Fruit fly (Drosophila melanogaster) whole organism, embryonic: Measurements from ENCODE around the gene Tehao.

Experiments used
- Bgb ChIP-seq: fragments of 200-800 bp; sonication (Bioruptor generic); IDR thresholded peaks from 2 replicates; pipeline ENCODE4 v1.3.6; 2022; ENCODE audit warnings: missing biosample characterization, missing genetic modification characterization; ENCODE audit not compliant: partially characterized antibody
- CG10462 ChIP-seq: fragments of 200-800 bp; sonication (Bioruptor generic); optimal IDR thresholded peaks from 2 replicates; lab custom pipeline; 2016; ENCODE audit warnings: missing biosample characterization, missing genetic modification characterization
- CG11456 ChIP-seq: fragments of 200-800 bp; sonication (Bioruptor generic); IDR thresholded peaks from 3 replicates; pipeline ENCODE4 v1.3.6; 2022; ENCODE audit warnings: missing biosample characterization, missing genetic modification characterization
- CG15514 ChIP-seq: fragments of 200-800 bp; sonication (Bioruptor generic); optimal IDR thresholded peaks from 3 replicates; lab custom pipeline; 2017; ENCODE audit warnings: missing biosample characterization, missing genetic modification characterization, mild to moderate bottlenecking, moderate library complexity, missing genetic modification reagents
- CG1647 ChIP-seq: fragments of 200-800 bp; sonication (Bioruptor generic); optimal IDR thresholded peaks from 3 replicates; lab custom pipeline; 2016; ENCODE audit warnings: missing biosample characterization, missing genetic modification characterization
- CG16863 ChIP-seq: fragments of 200-800 bp; sonication (Bioruptor generic); optimal IDR thresholded peaks from 3 replicates; lab custom pipeline; 2016; ENCODE audit warnings: missing biosample characterization, missing genetic modification characterization
- CG17186 ChIP-seq: fragments of 200-800 bp; sonication (Bioruptor generic); optimal IDR thresholded peaks from 3 replicates; lab custom pipeline; 2017; ENCODE audit warnings: missing biosample characterization, missing genetic modification reagents, missing genetic modification characterization
- CG1792 ChIP-seq: fragments of 200-800 bp; sonication (Bioruptor generic); optimal IDR thresholded peaks from 2 replicates; lab custom pipeline; 2016; ENCODE audit warnings: missing biosample characterization, missing genetic modification characterization
- CG30403 ChIP-seq: fragments of 200-800 bp; sonication (Bioruptor generic); optimal IDR thresholded peaks from 3 replicates; lab custom pipeline; 2016; ENCODE audit warnings: missing biosample characterization, missing genetic modification characterization
- CG32772 ChIP-seq: fragments of 200-800 bp; sonication (Bioruptor generic); IDR thresholded peaks from 2 replicates; pipeline ENCODE4 v1.3.6; 2022; ENCODE audit warnings: missing biosample characterization, missing genetic modification characterization
- CG33213 ChIP-seq: fragments of 200-800 bp; sonication (Bioruptor generic); optimal IDR thresholded peaks from 3 replicates; lab custom pipeline; 2016; ENCODE audit warnings: missing biosample characterization, missing genetic modification characterization
- CG34422 ChIP-seq: fragments of 200-800 bp; sonication (Bioruptor generic); IDR thresholded peaks from 3 replicates; pipeline ENCODE4 v1.3.6; 2022; ENCODE audit warnings: missing biosample characterization, missing genetic modification characterization
- CG6791 ChIP-seq: fragments of 200-800 bp; sonication (Bioruptor generic); IDR thresholded peaks from 3 replicates; pipeline ENCODE4 v1.3.6; 2022; ENCODE audit warnings: missing biosample characterization, missing genetic modification characterization; ENCODE audit not compliant: partially characterized antibody
- CG8944 ChIP-seq: fragments of 200-800 bp; sonication (Bioruptor generic); optimal IDR thresholded peaks from 3 replicates; lab custom pipeline; 2016; ENCODE audit warnings: missing biosample characterization, missing genetic modification characterization
- CG9932 ChIP-seq: fragments of 200-800 bp; sonication (Bioruptor generic); IDR thresholded peaks from 2 replicates; pipeline ENCODE4 v1.3.6; 2022; ENCODE audit warnings: missing biosample characterization, missing genetic modification characterization
- CTCF ChIP-seq: fragments of 200-800 bp; sonication (Bioruptor generic); optimal IDR thresholded peaks from 2 replicates; lab custom pipeline; 2017; ENCODE audit warnings: missing biosample characterization, mild to moderate bottlenecking, missing genetic modification characterization, moderate library complexity
- CoRest ChIP-seq: fragments of 200-800 bp; sonication (Bioruptor generic); optimal IDR thresholded peaks from 3 replicates; lab custom pipeline; 2018; ENCODE audit warnings: missing biosample characterization, mild to moderate bottlenecking, missing genetic modification characterization, moderate library complexity
- Dad ChIP-seq: fragments of 200-800 bp; sonication (Bioruptor generic); optimal IDR thresholded peaks from 3 replicates; lab custom pipeline; 2016; ENCODE audit warnings: missing biosample characterization, missing genetic modification characterization
- Dip2 ChIP-seq: fragments of 200-800 bp; sonication (Bioruptor generic); IDR thresholded peaks from 2 replicates; pipeline ENCODE4 v1.3.6; 2022; ENCODE audit warnings: missing biosample characterization, missing genetic modification characterization
- H15 ChIP-seq: fragments of 200-800 bp; sonication (Bioruptor generic); IDR thresholded peaks from 3 replicates; pipeline ENCODE4 v1.3.6; 2022; ENCODE audit warnings: missing biosample characterization, missing genetic modification characterization
- Hr51 ChIP-seq, 2 experiments: fragments of 200-800 bp; sonication (Bioruptor generic); optimal IDR thresholded peaks; 2 replicates in 1 of 2; 3 replicates in 1 of 2; lab custom pipeline; 2016 to 2018; ENCODE audit warnings: missing biosample characterization in 2 of 2, missing genetic modification characterization in 2 of 2, mild to moderate bottlenecking in 1 of 2, moderate library complexity in 1 of 2
- Myb ChIP-seq: fragments of 200-800 bp; sonication (Bioruptor generic); optimal IDR thresholded peaks from 2 replicates; lab custom pipeline; 2016; ENCODE audit warnings: missing biosample characterization, missing genetic modification characterization
- Nf-YC ChIP-seq: fragments of 200-800 bp; optimal IDR thresholded peaks from 3 replicates; lab custom pipeline; 2019; ENCODE audit warnings: missing biosample characterization, mild to moderate bottlenecking, missing genetic modification characterization, moderate library complexity
- Oli ChIP-seq: fragments of 200-800 bp; sonication (Bioruptor generic); optimal IDR thresholded peaks from 2 replicates; lab custom pipeline; 2018; ENCODE audit warnings: missing biosample characterization, mild to moderate bottlenecking, missing genetic modification characterization, moderate library complexity
- Opbp ChIP-seq: fragments of 200-800 bp; sonication (Bioruptor generic); IDR thresholded peaks from 3 replicates; pipeline ENCODE4 v1.3.6; 2022; ENCODE audit warnings: missing biosample characterization, missing genetic modification characterization; ENCODE audit not compliant: partially characterized antibody
- Rfx ChIP-seq: fragments of 200-800 bp; sonication (Bioruptor generic); IDR thresholded peaks from 2 replicates; pipeline ENCODE4 v1.3.6; 2022; ENCODE audit warnings: missing biosample characterization, missing genetic modification characterization
- Sin3A ChIP-seq: fragments of >200 bp; optimal IDR thresholded peaks from 2 replicates; lab custom pipeline; 2018
- Sox100B ChIP-seq: fragments of 200-800 bp; sonication (Bioruptor generic); optimal IDR thresholded peaks from 3 replicates; lab custom pipeline; 2018; ENCODE audit warnings: missing biosample characterization, mild to moderate bottlenecking, missing genetic modification characterization
- Trl ChIP-seq, 3 experiments: fragments of >200 bp in 2 of 3; fragments of 200-800 bp in 1 of 3; sonication (Bioruptor generic) in 1 of 3; optimal IDR thresholded peaks; 2 replicates in 1 of 3; 3 replicates in 2 of 3; lab custom pipeline; 2016 to 2017; ENCODE audit warnings: missing biosample characterization in 1 of 3, missing genetic modification characterization in 1 of 3
- YL-1 ChIP-seq: fragments of 200-800 bp; sonication (Bioruptor generic); optimal IDR thresholded peaks from 3 replicates; lab custom pipeline; 2017; ENCODE audit warnings: missing biosample characterization, mild to moderate bottlenecking, missing genetic modification characterization
- ab ChIP-seq: fragments of 200-800 bp; sonication (Bioruptor generic); optimal IDR thresholded peaks from 2 replicates; lab custom pipeline; 2016; ENCODE audit warnings: missing biosample characterization, missing genetic modification characterization
- al ChIP-seq: fragments of 200-800 bp; sonication (Bioruptor generic); IDR thresholded peaks from 2 replicates; pipeline ENCODE4 v1.3.6; 2022; ENCODE audit warnings: missing biosample characterization, missing genetic modification characterization
- bowl ChIP-seq: fragments of 200-800 bp; sonication (Bioruptor generic); IDR thresholded peaks from 2 replicates; pipeline ENCODE4 v1.3.6; 2022; ENCODE audit warnings: missing biosample characterization, missing genetic modification characterization
- chinmo ChIP-seq: fragments of 200-800 bp; sonication (Bioruptor generic); IDR thresholded peaks from 4 replicates; pipeline ENCODE4 v1.3.6; 2022; ENCODE audit warnings: missing biosample characterization, missing genetic modification characterization; ENCODE audit not compliant: partially characterized antibody
- chn ChIP-seq: fragments of 200-800 bp; sonication (Bioruptor generic); optimal IDR thresholded peaks from 2 replicates; lab custom pipeline; 2016; ENCODE audit warnings: missing biosample characterization, missing genetic modification characterization
- crol ChIP-seq: fragments of 200-800 bp; sonication (Bioruptor generic); IDR thresholded peaks from 2 replicates; pipeline ENCODE4 v1.3.6; 2022; ENCODE audit warnings: missing biosample characterization, missing genetic modification characterization
- crp ChIP-seq, 2 experiments: fragments of 200-800 bp; sonication (Bioruptor generic); optimal IDR thresholded peaks; 2 replicates in 1 of 2; 3 replicates in 1 of 2; lab custom pipeline; 2017; ENCODE audit warnings: missing biosample characterization in 2 of 2, missing genetic modification characterization in 2 of 2, mild to moderate bottlenecking in 1 of 2, moderate library complexity in 1 of 2
- grn ChIP-seq: fragments of 200-800 bp; sonication (Bioruptor generic); optimal IDR thresholded peaks from 3 replicates; lab custom pipeline; 2017; ENCODE audit warnings: missing biosample characterization, missing genetic modification characterization
- hb ChIP-seq: fragments of 200-800 bp; sonication (Bioruptor generic); IDR thresholded peaks from 3 replicates; pipeline ENCODE4 v1.3.6; 2022; ENCODE audit warnings: missing biosample characterization, missing genetic modification characterization; ENCODE audit not compliant: partially characterized antibody
- insv ChIP-seq, 2 experiments: fragments of 200-800 bp; sonication (Bioruptor generic); optimal IDR thresholded peaks; 3 replicates each; lab custom pipeline; 2016 to 2018; ENCODE audit warnings: missing biosample characterization in 2 of 2, missing genetic modification characterization in 2 of 2
- ken ChIP-seq: fragments of 200-800 bp; sonication (Bioruptor generic); IDR thresholded peaks from 3 replicates; pipeline ENCODE4 v1.3.6; 2022; ENCODE audit warnings: missing biosample characterization, missing genetic modification characterization
- lab ChIP-seq: fragments of 200-800 bp; sonication (Bioruptor generic); optimal IDR thresholded peaks from 3 replicates; lab custom pipeline; 2017; ENCODE audit warnings: missing biosample characterization, missing genetic modification characterization, mild to moderate bottlenecking, moderate library complexity, missing genetic modification reagents
- mam ChIP-seq: fragments of 200-800 bp; sonication (Bioruptor generic); optimal IDR thresholded peaks from 3 replicates; lab custom pipeline; 2016; ENCODE audit warnings: missing biosample characterization, missing genetic modification characterization
- nmo ChIP-seq: fragments of 200-800 bp; sonication (Bioruptor generic); optimal IDR thresholded peaks from 2 replicates; lab custom pipeline; 2018; ENCODE audit warnings: missing biosample characterization, mild to moderate bottlenecking, missing genetic modification characterization, moderate library complexity
- peb ChIP-seq: fragments of 200-800 bp; sonication (Bioruptor generic); IDR thresholded peaks from 2 replicates; pipeline ENCODE4 v1.3.6; 2022; ENCODE audit warnings: missing biosample characterization, missing genetic modification characterization
- pita ChIP-seq: fragments of 200-800 bp; sonication (Bioruptor generic); optimal IDR thresholded peaks from 2 replicates; lab custom pipeline; 2017; ENCODE audit warnings: missing biosample characterization, mild to moderate bottlenecking, missing genetic modification characterization
- tap ChIP-seq: fragments of 200-800 bp; optimal IDR thresholded peaks from 3 replicates; lab custom pipeline; 2019; ENCODE audit warnings: missing biosample characterization, mild to moderate bottlenecking, missing genetic modification characterization, moderate library complexity
- tin ChIP-seq: fragments of 200-800 bp; sonication (Bioruptor generic); optimal IDR thresholded peaks from 3 replicates; lab custom pipeline; 2016; ENCODE audit warnings: missing biosample characterization, missing genetic modification characterization
- z ChIP-seq: fragments of 200-800 bp; sonication (Bioruptor generic); IDR thresholded peaks from 3 replicates; pipeline ENCODE4 v1.3.6; 2022; ENCODE audit warnings: missing biosample characterization, missing genetic modification characterization
- zfh2 ChIP-seq: fragments of 200-800 bp; sonication (Bioruptor generic); optimal IDR thresholded peaks from 2 replicates; lab custom pipeline; 2016; ENCODE audit warnings: missing biosample characterization, missing genetic modification characterization

The Tehao gene

DNA sequence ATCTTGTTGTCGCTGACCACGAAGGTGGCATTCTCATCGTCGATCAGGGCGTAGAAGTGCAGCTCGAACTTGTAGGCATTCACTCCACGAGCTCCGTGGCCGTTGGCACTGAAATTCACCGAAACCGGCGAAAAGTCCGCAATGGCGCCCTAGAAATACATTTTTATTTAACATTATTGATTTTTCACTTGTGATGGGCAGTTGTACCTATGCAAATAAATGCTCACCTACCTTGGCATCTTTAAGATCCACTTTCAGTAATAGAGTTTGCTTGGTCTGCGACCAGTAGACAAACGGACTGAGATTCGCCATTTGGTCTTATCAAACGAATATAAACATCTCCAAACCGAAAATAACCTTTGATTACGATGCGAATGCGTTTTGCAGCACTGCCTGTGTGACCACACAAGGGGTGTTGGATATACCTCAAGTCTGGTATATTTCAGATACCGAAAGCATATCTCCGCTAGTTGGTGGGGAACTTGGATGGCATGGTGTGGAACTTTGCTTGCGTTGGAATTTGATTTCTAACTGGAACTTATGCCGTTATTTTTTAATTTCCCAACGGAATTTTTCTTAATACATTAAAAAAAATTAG, 9.9 kb downstream of the Tehao start, which contains the start of gene Hacd2 (continued):
- TF ChIP-seq zfh2 (GFP tag; lab: Kevin White, UChicago) (peak; percentile 48), Sin3A (peak; percentile 35), CG6791 (GFP tag; lab: Robert Waterston, UW) (peak; percentile 63; the same call in 2 of the 3 replicates), CG1792 (peak; percentile 28), bowl (GFP tag; lab: Robert Waterston, UW) (no peak), CG34422 (peak; percentile 51; the same call in 1 of the 3 replicates), CG32772 (GFP tag; lab: Robert Waterston, UW) (no peak), CG10462 (no peak), Sox100B (GFP tag; lab: Kevin White, UChicago) (no peak), H15 (GFP tag; lab: Robert Waterston, UW) (no peak), CTCF (GFP tag; lab: Kevin White, UChicago) (peak; percentile 75), YL-1 (GFP tag; lab: Kevin White, UChicago) (peak; percentile 77), crol (GFP tag; lab: Robert Waterston, UW) (no peak), Dad (peak; percentile 65), pita (GFP tag; lab: Kevin White, UChicago) (peak; percentile 89), Oli (tag; lab: Kevin White, UChicago) (no peak), peb (GFP tag; lab: Robert Waterston, UW) (no peak), hb (GFP tag; lab: Robert Waterston, UW) (no peak), Opbp (GFP tag; lab: Robert Waterston, UW) (peak; percentile 61; the same call in 2 of the 3 replicates), CG11456 (GFP tag; lab: Robert Waterston, UW) (peak; percentile 51; the same call in 1 of the 3 replicates), Bgb (GFP tag; lab: Robert Waterston, UW) (peak; percentile 40; the same call in 1 of the 2 replicates), CG8944 (peak; percentile 17), tin (GFP tag; lab: Kevin White, UChicago) (peak; percentile 6), Hr51 (GFP tag; optimal IDR thresholded peaks at IDR 0.05; lab: Kevin White, UChicago) (peak; percentile 26 to 68), CG17186 (GFP tag; lab: Kevin White, UChicago) (peak; percentile 43), ab (no peak), Dip2 (no peak), mam (GFP tag; lab: Kevin White, UChicago) (peak; percentile 41), lab (GFP tag; lab: Kevin White, UChicago) (peak; percentile 3), al (peak; percentile 14; the same call in 1 of the 2 replicates), CG15514 (peak; percentile 87), CG30403 (GFP tag; lab: Kevin White, UChicago) (no peak), tap (tag; lab: Kevin White, UChicago) (no peak), CoRest (tag; lab: Kevin White, UChicago) (peak; percentile 65), crp (GFP tag; optimal IDR thresholded peaks at IDR 0.05; lab: Kevin White, UChicago) (no peak), CG33213 (GFP tag; lab: Kevin White, UChicago) (peak; percentile 71), insv (GFP tag; optimal IDR thresholded peaks at IDR 0.05; lab: Kevin White, UChicago) (peak; percentile 80 to 98), grn (GFP tag; lab: Kevin White, UChicago) (peak; percentile 57), CG1647 (GFP tag; lab: Kevin White, UChicago) (peak; percentile 45), CG16863 (GFP tag; lab: Kevin White, UChicago) (no peak), Rfx (peak; percentile 53; the same call in 1 of the 2 replicates), ken (GFP tag; lab: Robert Waterston, UW) (no peak), Myb (GFP tag; lab: Kevin White, UChicago) (peak; percentile 100), chn (GFP tag; lab: Kevin White, UChicago) (peak; percentile 27), nmo (peak; percentile 58), chinmo (GFP tag; lab: Robert Waterston, UW) (peak; percentile 52; the same call in 1 of the 4 replicates), Nf-YC (tag; lab: Kevin White, UChicago) (no peak), CG9932 (GFP tag; lab: Robert Waterston, UW) (peak; percentile 43; the same call in 1 of the 2 replicates), z (GFP tag; lab: Robert Waterston, UW) (no peak), Trl (optimal IDR thresholded peaks at IDR 0.05; lab: Kevin White, UChicago) (no peak), Trl (GFP tag; optimal IDR thresholded peaks at IDR 0.05; lab: Kevin White, UChicago) (peak; percentile 49)
